Worm (Caenorhabditis elegans) whole organism, L1 larva: ENCODE results near the gene aqp-8.

ENCODE experiments used
- C16A3.4 ChIP-seq: fragments of 150-350 bp; optimal IDR thresholded peaks from 2 replicates; lab custom pipeline; 2014; ENCODE audit warnings: missing biosample characterization, missing genetic modification characterization
- aha-1 ChIP-seq: fragments of 150-350 bp; optimal IDR thresholded peaks from 2 replicates; lab custom pipeline; 2014; ENCODE audit warnings: missing biosample characterization, missing genetic modification characterization
- alr-1 ChIP-seq: fragments of 200-800 bp; sonication (Bioruptor generic); optimal IDR thresholded peaks from 2 replicates; lab custom pipeline; 2018; ENCODE audit warnings: borderline replicate concordance, mild to moderate bottlenecking, missing genetic modification characterization, missing compliant biosample characterization
- blmp-1 ChIP-seq: fragments of 150-350 bp; optimal IDR thresholded peaks from 2 replicates; lab custom pipeline; 2014; ENCODE audit warnings: missing biosample characterization, missing genetic modification characterization
- ceh-82 ChIP-seq, 3 experiments: fragments of 150-350 bp in 1 of 3; sonication (generic microtip) in 2 of 3; optimal IDR thresholded peaks; 2 replicates each; lab custom pipeline; 2014 to 2017; ENCODE audit warnings: missing biosample characterization in 3 of 3, missing genetic modification characterization in 3 of 3
- ceh-88 ChIP-seq: fragments of 200-800 bp; sonication (Bioruptor generic); IDR thresholded peaks from 2 replicates; pipeline ENCODE4 v1.3.6; 2022; ENCODE audit warnings: missing genetic modification characterization, missing compliant biosample characterization
- dsc-1 ChIP-seq: sonication (generic microtip); optimal IDR thresholded peaks from 2 replicates; lab custom pipeline; 2016; ENCODE audit warnings: mild to moderate bottlenecking, missing genetic modification characterization, missing compliant biosample characterization
- efl-3 ChIP-seq: fragments of 200-800 bp; sonication (Bioruptor generic); optimal IDR thresholded peaks from 2 replicates; lab custom pipeline; 2018; ENCODE audit warnings: mild to moderate bottlenecking, missing genetic modification characterization, missing compliant biosample characterization
- egl-13 ChIP-seq: sonication (generic microtip); optimal IDR thresholded peaks from 2 replicates; lab custom pipeline; 2016; ENCODE audit warnings: missing genotype, missing genetic modification reagents, missing genetic modification characterization, missing compliant biosample characterization
- egl-27 ChIP-seq, 2 experiments: fragments of 150-350 bp in 1 of 2; sonication (generic microtip); optimal IDR thresholded peaks; 3 replicates each; lab custom pipeline; 2017 to 2018; ENCODE audit warnings: missing biosample characterization in 2 of 2, missing genetic modification characterization in 2 of 2, missing genetic modification reagents in 2 of 2
- elt-2 ChIP-seq: sonication (generic microtip); optimal IDR thresholded peaks from 2 replicates; lab custom pipeline; 2016; ENCODE audit warnings: missing genetic modification characterization, mild to moderate bottlenecking, inconsistent platforms, missing compliant biosample characterization, missing genetic modification reagents
- elt-3 ChIP-seq, 6 experiments: fragments of 150-350 bp in 1 of 6; sonication (generic microtip); optimal IDR thresholded peaks; 2 replicates each; lab custom pipeline; 2017 to 2018; ENCODE audit warnings: missing biosample characterization in 6 of 6, missing genetic modification characterization in 6 of 6, inconsistent platforms in 1 of 6
- fkh-10 ChIP-seq: sonication (generic microtip); optimal IDR thresholded peaks from 2 replicates; lab custom pipeline; 2017; ENCODE audit warnings: missing biosample characterization, missing genetic modification reagents, missing genetic modification characterization
- fkh-4 ChIP-seq: sonication (generic microtip); optimal IDR thresholded peaks from 2 replicates; lab custom pipeline; 2016; ENCODE audit warnings: missing compliant biosample characterization, missing genetic modification characterization, borderline replicate concordance
- hlh-17 ChIP-seq: fragments of 200-800 bp; sonication (Bioruptor generic); optimal IDR thresholded peaks from 2 replicates; lab custom pipeline; 2018; ENCODE audit warnings: missing genetic modification characterization, mild to moderate bottlenecking, missing compliant biosample characterization, moderate library complexity, borderline replicate concordance
- hlh-4 ChIP-seq: sonication (generic microtip); optimal IDR thresholded peaks from 2 replicates; lab custom pipeline; 2016; ENCODE audit warnings: mild to moderate bottlenecking, missing genetic modification characterization, missing compliant biosample characterization
- irx-1 ChIP-seq: sonication (generic microtip); optimal IDR thresholded peaks from 2 replicates; lab custom pipeline; 2016; ENCODE audit warnings: missing genetic modification characterization, missing compliant biosample characterization
- isw-1 ChIP-seq: fragments of 200-800 bp; sonication (Bioruptor generic); IDR thresholded peaks from 2 replicates; pipeline ENCODE4 v1.3.6; 2022; ENCODE audit warnings: missing genetic modification characterization, missing compliant biosample characterization
- lin-13 ChIP-seq: fragments of 150-350 bp; optimal IDR thresholded peaks from 2 replicates; lab custom pipeline; 2014; ENCODE audit warnings: missing biosample characterization, missing genetic modification reagents, missing genetic modification characterization
- lin-14 ChIP-seq: fragments of 200-800 bp; sonication (Bioruptor generic); optimal IDR thresholded peaks from 2 replicates; lab custom pipeline; 2018; ENCODE audit warnings: mild to moderate bottlenecking, missing genetic modification characterization, moderate library complexity, missing compliant biosample characterization
- lin-15B ChIP-seq: fragments of 150-350 bp; sonication (generic microtip); optimal IDR thresholded peaks from 3 replicates; lab custom pipeline; 2014; ENCODE audit warnings: missing biosample characterization, missing genetic modification characterization
- lin-35 ChIP-seq, 2 experiments: fragments of 150-350 bp; optimal IDR thresholded peaks; 2 replicates each; lab custom pipeline; 2014; ENCODE audit warnings: missing biosample characterization in 2 of 2, missing genetic modification characterization in 2 of 2, missing genetic modification reagents in 2 of 2
- lir-3 ChIP-seq: sonication (generic microtip); optimal IDR thresholded peaks from 2 replicates; lab custom pipeline; 2016; ENCODE audit warnings: mild to moderate bottlenecking, missing genetic modification characterization, moderate library complexity, missing compliant biosample characterization; ENCODE audit not compliant: poor library complexity
- lsy-2 ChIP-seq, 2 experiments: fragments of 150-350 bp; optimal IDR thresholded peaks; 2 replicates each; lab custom pipeline; 2014; ENCODE audit warnings: missing biosample characterization in 2 of 2, missing genetic modification characterization in 2 of 2
- mdl-1 ChIP-seq, 2 experiments: fragments of 150-350 bp; optimal IDR thresholded peaks; 2 replicates each; lab custom pipeline; 2014 to 2017; ENCODE audit warnings: missing biosample characterization in 2 of 2, missing genetic modification characterization in 2 of 2, inconsistent platforms in 1 of 2
- mef-2 ChIP-seq: fragments of 150-350 bp; optimal IDR thresholded peaks from 2 replicates; lab custom pipeline; 2014; ENCODE audit warnings: missing biosample characterization, missing genetic modification characterization
- nhr-11 ChIP-seq: fragments of 150-350 bp; optimal IDR thresholded peaks from 2 replicates; lab custom pipeline; 2014; ENCODE audit warnings: missing biosample characterization, missing genetic modification characterization
- nhr-20 ChIP-seq: sonication (generic microtip); optimal IDR thresholded peaks from 2 replicates; lab custom pipeline; 2016; ENCODE audit warnings: mild to moderate bottlenecking, missing genetic modification characterization, missing compliant biosample characterization
- nhr-71 ChIP-seq: sonication (generic microtip); optimal IDR thresholded peaks from 2 replicates; lab custom pipeline; 2016; ENCODE audit warnings: mild to moderate bottlenecking, missing genetic modification characterization, moderate library complexity, missing compliant biosample characterization
- nhr-77 ChIP-seq: fragments of 150-350 bp; optimal IDR thresholded peaks from 2 replicates; lab custom pipeline; 2014; ENCODE audit warnings: missing biosample characterization, missing genetic modification characterization
- nhr-84 ChIP-seq: sonication (generic microtip); optimal IDR thresholded peaks from 2 replicates; lab custom pipeline; 2017; ENCODE audit warnings: missing biosample characterization, missing genetic modification characterization
- pqm-1 ChIP-seq: sonication (generic microtip); optimal IDR thresholded peaks from 3 replicates; lab custom pipeline; 2017; ENCODE audit warnings: missing biosample characterization, missing genetic modification characterization
- snpc-4 ChIP-seq: fragments of 150-350 bp; optimal IDR thresholded peaks from 2 replicates; lab custom pipeline; 2014; ENCODE audit warnings: missing biosample characterization, missing genetic modification characterization
- snu-23 ChIP-seq: sonication (generic microtip); optimal IDR thresholded peaks from 2 replicates; lab custom pipeline; 2016; ENCODE audit warnings: missing genetic modification characterization, missing compliant biosample characterization
- sup-37 ChIP-seq: fragments of 200-800 bp; sonication (Bioruptor generic); optimal IDR thresholded peaks from 2 replicates; lab custom pipeline; 2018; ENCODE audit warnings: mild to moderate bottlenecking, missing genetic modification characterization, missing compliant biosample characterization
- tlp-1 ChIP-seq: fragments of 150-350 bp; optimal IDR thresholded peaks from 2 replicates; lab custom pipeline; 2014; ENCODE audit warnings: missing biosample characterization, missing genetic modification characterization
- unc-30 ChIP-seq: sonication (generic microtip); optimal IDR thresholded peaks from 2 replicates; lab custom pipeline; 2017; ENCODE audit warnings: missing biosample characterization, missing genetic modification characterization
- unc-86 ChIP-seq: sonication (generic microtip); optimal IDR thresholded peaks from 2 replicates; lab custom pipeline; 2016; ENCODE audit warnings: missing genetic modification characterization, missing compliant biosample characterization
- unc-98 ChIP-seq: fragments of 200-800 bp; sonication (Bioruptor generic); IDR thresholded peaks from 2 replicates; pipeline ENCODE4 v1.3.6; 2022; ENCODE audit warnings: missing genetic modification characterization, missing compliant biosample characterization
- vab-15 ChIP-seq: sonication (generic microtip); optimal IDR thresholded peaks from 2 replicates; lab custom pipeline; 2017; ENCODE audit warnings: missing genotype, mild to moderate bottlenecking, missing genetic modification characterization, missing compliant biosample characterization
- xbp-1 ChIP-seq: sonication (generic microtip); optimal IDR thresholded peaks from 2 replicates; lab custom pipeline; 2016; ENCODE audit warnings: missing genetic modification characterization, missing compliant biosample characterization
- zag-1 ChIP-seq: fragments of 150-350 bp; optimal IDR thresholded peaks from 2 replicates; lab custom pipeline; 2014; ENCODE audit warnings: missing biosample characterization, missing genetic modification characterization
- ztf-4 ChIP-seq: fragments of 150-350 bp; optimal IDR thresholded peaks from 2 replicates; lab custom pipeline; 2014; ENCODE audit warnings: missing biosample characterization, missing genetic modification characterization

The aqp-8 gene

ce11 chrX:4706755-4707226, 2.0 kb upstream of the aqp-8 start, which contains the start of gene dhhc-10 (continued):
- no peak for TF ChIP-seq lin-13 (GFP tag; lab: Kevin White, UChicago)

ce11 chrX:4705666-4706065, 889 bp upstream of the aqp-8 start:
- TF ChIP-seq blmp-1 (tag; lab: Kevin White, UChicago) = no peak
- TF ChIP-seq lin-13 (GFP tag; lab: Kevin White, UChicago) = no peak
- TF ChIP-seq nhr-20 (tag; lab: Kevin White, UChicago) = peak; percentile 34
- TF ChIP-seq elt-3 (tag; optimal IDR thresholded peaks at IDR 0.05; lab: Kevin White, UChicago) = peak in 1 of 6 experiments; percentile 23
- no peak for TF ChIP-seq lsy-2 (tag; optimal IDR thresholded peaks at IDR 0.05; lab: Kevin White, UChicago)
- no peak for TF ChIP-seq aha-1 (tag; lab: Kevin White, UChicago)
- TF ChIP-seq xbp-1 (tag; lab: Kevin White, UChicago) = no peak
- no peak for TF ChIP-seq isw-1
- TF ChIP-seq sup-37 (GFP tag; lab: Kevin White, UChicago) = no peak
- peak; percentile 33 for TF ChIP-seq nhr-71 (tag; lab: Kevin White, UChicago)
- peak; percentile 56 for TF ChIP-seq lin-14 (GFP tag; lab: Kevin White, UChicago)
- no peak for TF ChIP-seq ztf-4
- TF ChIP-seq unc-30 (tag; lab: Kevin White, UChicago) = no peak
- no peak for TF ChIP-seq mef-2
- no peak for TF ChIP-seq fkh-10 (GFP tag; lab: Kevin White, UChicago)
- no peak for TF ChIP-seq alr-1
- no peak for TF ChIP-seq nhr-11 (tag; lab: Kevin White, UChicago)
- no peak for TF ChIP-seq lin-35 (GFP tag; optimal IDR thresholded peaks at IDR 0.05; lab: Kevin White, UChicago)
- TF ChIP-seq, all 84 proteins: peak for 4

DNA sequence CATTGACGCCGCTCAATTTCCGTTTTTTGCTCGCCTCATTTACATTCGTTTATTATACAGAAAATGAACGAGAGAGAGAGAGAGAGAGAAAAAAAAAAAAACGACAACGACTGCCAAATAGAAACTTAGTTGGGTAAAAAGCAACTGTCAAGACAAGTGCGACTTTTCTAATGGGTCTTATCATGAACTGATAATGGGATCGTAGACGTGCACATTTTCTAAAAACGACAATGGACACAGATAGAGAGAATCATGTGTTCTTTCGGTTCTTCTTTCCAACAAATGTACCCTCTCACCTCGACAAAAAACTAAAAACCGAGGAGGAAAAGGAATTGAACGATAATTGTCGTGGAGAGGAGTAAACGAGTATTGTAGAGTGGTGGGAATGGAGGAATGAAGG, 4.7 kb downstream of the aqp-8 start:
- TF ChIP-seq elt-2 (peak; percentile 75), pqm-1 (tag; lab: Kevin White, UChicago) (peak; percentile 15), ceh-82 (tag; optimal IDR thresholded peaks at IDR 0.05; lab: Kevin White, UChicago) (no peak), lin-35 (GFP tag; optimal IDR thresholded peaks at IDR 0.05; lab: Kevin White, UChicago) (peak in 1 of 2 experiments; percentile 33)
- TF ChIP-seq, all 84 proteins: peak for 3

DNA sequence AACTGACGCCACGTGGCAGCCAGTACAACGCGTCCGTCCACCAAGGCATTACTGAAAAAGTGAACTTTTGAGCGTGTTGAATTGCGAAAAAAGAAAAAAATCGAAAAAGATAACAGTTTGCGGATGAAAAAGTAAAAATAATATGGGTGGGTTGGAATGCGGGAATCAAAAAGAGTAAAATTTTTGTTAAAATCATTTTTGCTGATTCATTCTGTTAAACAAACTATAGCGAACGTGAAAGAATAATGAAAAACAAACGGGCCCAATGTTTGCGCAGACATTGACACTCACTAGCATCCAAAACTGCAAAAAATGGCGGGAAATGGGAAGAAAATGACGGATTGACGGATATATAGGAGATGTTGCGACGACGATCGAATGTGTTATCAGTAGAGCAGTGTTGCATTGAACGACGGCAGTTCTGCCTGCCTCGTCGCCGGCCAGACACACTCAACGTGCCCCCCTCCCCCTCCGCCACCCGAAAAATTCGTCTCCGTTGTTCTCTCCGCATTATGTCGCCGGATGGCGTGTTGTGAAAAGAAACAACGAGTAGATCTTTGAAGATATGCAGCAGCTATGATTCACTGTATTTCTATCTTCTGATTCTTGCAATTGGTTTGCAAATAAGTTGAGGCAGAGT, 5.2 kb downstream of the aqp-8 start, which contains the start of gene hyl-2:
Gene hyl-2 (minus strand): TSS at position 51 of the 640 bp plus-strand sequence.
- TF ChIP-seq C16A3.4 (tag; lab: Kevin White, UChicago) (peak; percentile 35), vab-15 (no peak), egl-27 (tag; optimal IDR thresholded peaks at IDR 0.05; lab: Kevin White, UChicago) (no peak), irx-1 (tag; lab: Kevin White, UChicago) (no peak), snpc-4 (tag; lab: Kevin White, UChicago) (no peak), unc-86 (tag; lab: Kevin White, UChicago) (no peak), snu-23 (GFP tag; lab: Kevin White, UChicago) (peak; percentile 62), lin-15B (tag; lab: Kevin White, UChicago) (peak; percentile 55), zag-1 (tag; lab: Kevin White, UChicago) (no peak), alr-1 (no peak), xbp-1 (tag; lab: Kevin White, UChicago) (peak; percentile 35), efl-3 (GFP tag; lab: Kevin White, UChicago) (no peak), mef-2 (no peak), lin-14 (GFP tag; lab: Kevin White, UChicago) (peak; percentile 93), hlh-4 (tag; lab: Kevin White, UChicago) (no peak), nhr-77 (tag; lab: Kevin White, UChicago) (no peak), lin-35 (GFP tag; optimal IDR thresholded peaks at IDR 0.05; lab: Kevin White, UChicago) (peak in 1 of 2 experiments; percentile 33), unc-30 (tag; lab: Kevin White, UChicago) (no peak), dsc-1 (no peak), ceh-88 (no peak), ztf-4 (no peak), nhr-84 (no peak), elt-2 (no peak), lsy-2 (tag; optimal IDR thresholded peaks at IDR 0.05; lab: Kevin White, UChicago) (peak in 1 of 2 experiments; percentile 71), fkh-10 (GFP tag; lab: Kevin White, UChicago) (peak; percentile 34), pqm-1 (tag; lab: Kevin White, UChicago) (no peak), mdl-1 (tag; optimal IDR thresholded peaks at IDR 0.05; lab: Kevin White, UChicago) (peak in 1 of 2 experiments; percentile 57), hlh-17 (no peak), tlp-1 (no peak), fkh-4 (tag; lab: Kevin White, UChicago) (no peak), unc-98 (no peak), egl-13 (tag; lab: Kevin White, UChicago) (no peak), nhr-71 (tag; lab: Kevin White, UChicago) (peak; percentile 57), lir-3 (tag; lab: Kevin White, UChicago) (no peak)
